Fruit fly (Drosophila melanogaster): ENCODE results near the gene Smr.

The Smr gene

DNA sequence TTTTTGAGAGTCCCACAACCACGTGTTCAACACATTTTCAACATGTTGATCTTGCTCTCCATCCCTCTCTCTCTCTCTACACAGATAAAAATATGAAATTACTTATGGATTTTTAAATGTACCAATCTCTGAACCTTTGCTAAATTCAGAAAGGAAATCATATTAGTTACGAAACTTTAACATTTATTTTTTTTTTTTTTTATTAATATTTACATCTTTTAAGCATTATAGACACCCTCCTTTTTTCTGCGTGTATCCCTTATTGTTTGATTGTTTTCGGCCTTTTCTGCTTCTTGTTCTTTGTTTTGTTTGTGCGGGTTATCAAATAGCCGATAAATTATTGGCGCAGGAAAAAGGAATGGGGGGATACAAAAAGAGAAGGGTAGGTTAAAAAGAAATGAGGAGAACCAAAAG lies 75.9 kb downstream of the Smr start (continued):
- peak; percentile 96 for TF ChIP-seq sqz (GFP tag; optimal IDR thresholded peaks at IDR 0.05)
- TF ChIP-seq Scr (GFP tag; IDR thresholded peaks at IDR 0.05; ENCODE audit: partially characterized antibody) = no peak
- TF ChIP-seq CG1647 (GFP tag; optimal IDR thresholded peaks at IDR 0.05) = peak; percentile 85
- peak; percentile 84 for TF ChIP-seq slou (GFP tag; optimal IDR thresholded peaks at IDR 0.05)
- no peak for TF ChIP-seq h (optimal IDR thresholded peaks at IDR 0.05)
- TF ChIP-seq tap (tag; optimal IDR thresholded peaks at IDR 0.05) = peak; percentile 97
- TF ChIP-seq sisA (GFP tag; IDR thresholded peaks at IDR 0.05) = peak; percentile 94
- TF ChIP-seq Hmx (GFP tag; optimal IDR thresholded peaks at IDR 0.05) = peak; percentile 81
- peak; percentile 51 for TF ChIP-seq CG12236 (GFP tag; optimal IDR thresholded peaks at IDR 0.05)
- TF ChIP-seq Sry-β (GFP tag; optimal IDR thresholded peaks at IDR 0.05) = peak; percentile 67
- peak; percentile 90 for TF ChIP-seq CG6765 (GFP tag; optimal IDR thresholded peaks at IDR 0.05)
- TF ChIP-seq CG15269 (tag; optimal IDR thresholded peaks at IDR 0.05) = peak; percentile 98
- peak; percentile 96 for TF ChIP-seq CG11504 (tag; optimal IDR thresholded peaks at IDR 0.05)
- TF ChIP-seq vvl (GFP tag; IDR thresholded peaks at IDR 0.05) = peak; percentile 98
- peak; percentile 95 for TF ChIP-seq CG11085 (GFP tag; IDR thresholded peaks at IDR 0.05)
- peak; percentile 61 for TF ChIP-seq ash1 (GFP tag; optimal IDR thresholded peaks at IDR 0.05)
- TF ChIP-seq oc (tag; optimal IDR thresholded peaks at IDR 0.05) = peak; percentile 95
- peak; percentile 89 for TF ChIP-seq onecut (GFP tag; IDR thresholded peaks at IDR 0.05)
- TF ChIP-seq CG10979 (tag; optimal IDR thresholded peaks at IDR 0.05) = peak; percentile 98
- no peak for TF ChIP-seq sr (GFP tag; IDR thresholded peaks at IDR 0.05)
- TF ChIP-seq sob (GFP tag; IDR thresholded peaks at IDR 0.05) = peak; percentile 96
- TF ChIP-seq B-H1 (GFP tag; IDR thresholded peaks at IDR 0.05) = peak; percentile 91
- no peak for TF ChIP-seq ato (GFP tag; IDR thresholded peaks at IDR 0.05; ENCODE audit: partially characterized antibody)
- TF ChIP-seq Gsc (GFP tag; IDR thresholded peaks at IDR 0.05) = no peak; the same call in 1 of the 2 replicates
- peak; percentile 99 for TF ChIP-seq dmrt11E (tag; optimal IDR thresholded peaks at IDR 0.05)
- peak; percentile 83 for TF ChIP-seq CG5180 (GFP tag; optimal IDR thresholded peaks at IDR 0.05)
- peak; percentile 81 for TF ChIP-seq CHES-1-like (GFP tag; optimal IDR thresholded peaks at IDR 0.05)
- peak; percentile 76 for TF ChIP-seq tx (GFP tag; optimal IDR thresholded peaks at IDR 0.05)
- peak; percentile 70 for TF ChIP-seq nau (GFP tag; optimal IDR thresholded peaks at IDR 0.05)
- peak; percentile 74 for TF ChIP-seq Atf-2 (GFP tag; optimal IDR thresholded peaks at IDR 0.05)
- no peak for TF ChIP-seq nerfin-2 (GFP tag; IDR thresholded peaks at IDR 0.05; ENCODE audit: partially characterized antibody)
- peak; percentile 87 for TF ChIP-seq Ravus (GFP tag; IDR thresholded peaks at IDR 0.05)
- TF ChIP-seq eve (GFP tag; optimal IDR thresholded peaks at IDR 0.05) = peak in 1 of 2 experiments; percentile 71
- TF ChIP-seq CG17612 (GFP tag; IDR thresholded peaks at IDR 0.05) = peak; percentile 92
- TF ChIP-seq Mes4 (GFP tag; optimal IDR thresholded peaks at IDR 0.05) = peak; percentile 77
- TF ChIP-seq CG9876 (GFP tag; optimal IDR thresholded peaks at IDR 0.05) = peak; percentile 53
- TF ChIP-seq sens-2 (GFP tag; IDR thresholded peaks at IDR 0.05) = peak; percentile 88
- TF ChIP-seq CG4424 (GFP tag; optimal IDR thresholded peaks at IDR 0.05) = peak; percentile 96
- TF ChIP-seq pfk (GFP tag; optimal IDR thresholded peaks at IDR 0.05) = peak; percentile 37
- TF ChIP-seq CG31224 (GFP tag; IDR thresholded peaks at IDR 0.05) = peak; percentile 92
- TF ChIP-seq rib (GFP tag; IDR thresholded peaks at IDR 0.05) = peak; percentile 96
- TF ChIP-seq CG43689 (GFP tag; IDR thresholded peaks at IDR 0.05) = peak; percentile 81
- TF ChIP-seq Ets65A (GFP tag) = peak; percentile 90
- TF ChIP-seq CG13123 (GFP tag; optimal IDR thresholded peaks at IDR 0.05) = peak; percentile 83
- peak; percentile 56 for TF ChIP-seq CG3163 (GFP tag; optimal IDR thresholded peaks at IDR 0.05)
- peak; percentile 98 for TF ChIP-seq CG14710 (tag; optimal IDR thresholded peaks at IDR 0.05)
- no peak for TF ChIP-seq Bgb (GFP tag; IDR thresholded peaks at IDR 0.05; ENCODE audit: partially characterized antibody)
- TF ChIP-seq CG8765 (GFP tag; IDR thresholded peaks at IDR 0.05) = peak; percentile 96
- TF ChIP-seq yki (optimal IDR thresholded peaks at IDR 0.05) = no peak
- peak; percentile 96 for TF ChIP-seq CG10959 (GFP tag; IDR thresholded peaks at IDR 0.05)
- TF ChIP-seq ci (GFP tag; IDR thresholded peaks at IDR 0.05) = peak; percentile 94
- peak; percentile 11 for TF ChIP-seq bigmax (GFP tag; optimal IDR thresholded peaks at IDR 0.05)
